Worm (Caenorhabditis elegans) whole organism, L3 larva: Measurements from ENCODE around the gene F56F10.2.

ENCODE experiments used
- R02D3.7 ChIP-seq: fragments of 150-350 bp; optimal IDR thresholded peaks from 2 replicates; lab custom pipeline; 2014; ENCODE audit warnings: missing biosample characterization, missing genetic modification characterization
- ama-1 ChIP-seq: fragments of 150-350 bp; optimal IDR thresholded peaks from 2 replicates; lab custom pipeline; 2018
- ceh-16 ChIP-seq: sonication (generic microtip); optimal IDR thresholded peaks from 2 replicates; lab custom pipeline; 2017; ENCODE audit warnings: missing biosample characterization, missing genetic modification characterization
- ceh-28 ChIP-seq: fragments of 150-350 bp; optimal IDR thresholded peaks from 2 replicates; lab custom pipeline; 2014; ENCODE audit warnings: missing biosample characterization, missing genetic modification reagents, missing genetic modification characterization
- ceh-82 ChIP-seq: fragments of 150-350 bp; optimal IDR thresholded peaks from 2 replicates; lab custom pipeline; 2014; ENCODE audit warnings: missing biosample characterization, missing genetic modification characterization
- egl-27 ChIP-seq: sonication (generic microtip); optimal IDR thresholded peaks from 4 replicates; lab custom pipeline; 2017; ENCODE audit warnings: missing biosample characterization, missing genetic modification reagents, missing genetic modification characterization
- elt-2 ChIP-seq: sonication (generic microtip); optimal IDR thresholded peaks from 2 replicates; lab custom pipeline; 2016; ENCODE audit warnings: missing genetic modification reagents, mild to moderate bottlenecking, missing genetic modification characterization, missing compliant biosample characterization
- elt-3 ChIP-seq, 3 experiments: fragments of 150-350 bp in 1 of 3; sonication (generic microtip) in 2 of 3; optimal IDR thresholded peaks; 2 replicates in 2 of 3; 4 replicates in 1 of 3; lab custom pipeline; 2014 to 2017; ENCODE audit warnings: missing biosample characterization in 3 of 3, missing genetic modification characterization in 3 of 3
- fkh-2 ChIP-seq: fragments of 150-350 bp; optimal IDR thresholded peaks from 2 replicates; lab custom pipeline; 2014; ENCODE audit warnings: missing biosample characterization, missing genetic modification reagents, missing genetic modification characterization
- fos-1 ChIP-seq: fragments of 150-350 bp; optimal IDR thresholded peaks from 2 replicates; lab custom pipeline; 2014; ENCODE audit warnings: missing biosample characterization, missing genetic modification characterization
- hmg-11 ChIP-seq: sonication (generic microtip); optimal IDR thresholded peaks from 2 replicates; lab custom pipeline; 2016; ENCODE audit warnings: missing genetic modification characterization, missing compliant biosample characterization
- jun-1 ChIP-seq: fragments of 150-350 bp; optimal IDR thresholded peaks from 2 replicates; lab custom pipeline; 2014; ENCODE audit warnings: missing biosample characterization, missing genetic modification reagents, missing genetic modification characterization
- lin-39 ChIP-seq: fragments of 150-350 bp; optimal IDR thresholded peaks from 2 replicates; lab custom pipeline; 2018; ENCODE audit warnings: missing biosample characterization, missing genetic modification reagents, missing genetic modification characterization
- lsy-12 ChIP-seq: sonication (generic microtip); optimal IDR thresholded peaks from 2 replicates; lab custom pipeline; 2016; ENCODE audit warnings: mild to moderate bottlenecking, missing genetic modification characterization, missing compliant biosample characterization
- mdl-1 ChIP-seq: fragments of 150-350 bp; optimal IDR thresholded peaks from 2 replicates; lab custom pipeline; 2014; ENCODE audit warnings: missing biosample characterization, missing genetic modification characterization
- mml-1 ChIP-seq: fragments of 150-350 bp; sonication (generic microtip); optimal IDR thresholded peaks from 3 replicates; lab custom pipeline; 2014; ENCODE audit warnings: missing biosample characterization, missing genetic modification characterization
- nfya-1 ChIP-seq: sonication (generic microtip); optimal IDR thresholded peaks from 2 replicates; lab custom pipeline; 2017; ENCODE audit warnings: missing genetic modification characterization, mild to moderate bottlenecking, missing compliant biosample characterization, antibody characterized with exemption, moderate library complexity; ENCODE audit not compliant: insufficient read depth
- nhr-11 ChIP-seq: fragments of 150-350 bp; optimal IDR thresholded peaks from 2 replicates; lab custom pipeline; 2014; ENCODE audit warnings: missing biosample characterization, missing genetic modification characterization
- nhr-23 ChIP-seq: fragments of 150-350 bp; optimal IDR thresholded peaks from 2 replicates; lab custom pipeline; 2014; ENCODE audit warnings: missing biosample characterization, missing genetic modification reagents, missing genetic modification characterization
- nhr-237 ChIP-seq: fragments of 150-350 bp; optimal IDR thresholded peaks from 2 replicates; lab custom pipeline; 2014; ENCODE audit warnings: missing biosample characterization, missing genetic modification characterization
- nhr-25 ChIP-seq: sonication (generic microtip); optimal IDR thresholded peaks from 2 replicates; lab custom pipeline; 2017; ENCODE audit warnings: missing biosample characterization, missing genetic modification characterization
- nhr-28 ChIP-seq: fragments of 150-350 bp; optimal IDR thresholded peaks from 2 replicates; lab custom pipeline; 2014; ENCODE audit warnings: missing biosample characterization, missing genetic modification characterization
- nhr-43 ChIP-seq: sonication (generic microtip); optimal IDR thresholded peaks from 2 replicates; lab custom pipeline; 2016; ENCODE audit warnings: mild to moderate bottlenecking, missing genetic modification characterization, missing compliant biosample characterization; ENCODE audit not compliant: poor library complexity, severe bottlenecking
- nhr-67 ChIP-seq: fragments of 150-350 bp; optimal IDR thresholded peaks from 2 replicates; lab custom pipeline; 2014; ENCODE audit warnings: missing biosample characterization, missing genetic modification characterization
- nhr-76 ChIP-seq: fragments of 150-350 bp; sonication (generic microtip); optimal IDR thresholded peaks from 5 replicates; lab custom pipeline; 2014; ENCODE audit warnings: missing biosample characterization, missing genetic modification characterization
- nhr-77 ChIP-seq: fragments of 150-350 bp; optimal IDR thresholded peaks from 2 replicates; lab custom pipeline; 2014; ENCODE audit warnings: missing biosample characterization, missing genetic modification characterization
- pha-4 ChIP-seq: fragments of 150-350 bp; optimal IDR thresholded peaks from 2 replicates; lab custom pipeline; 2014; ENCODE audit warnings: missing biosample characterization, missing genetic modification reagents, missing genetic modification characterization
- pqm-1 ChIP-seq: fragments of 150-350 bp; optimal IDR thresholded peaks from 2 replicates; lab custom pipeline; 2017; ENCODE audit warnings: missing biosample characterization, missing genetic modification characterization, inconsistent platforms
- snpc-4 ChIP-seq: fragments of 150-350 bp; optimal IDR thresholded peaks from 2 replicates; lab custom pipeline; 2014; ENCODE audit warnings: missing biosample characterization, missing genetic modification characterization
- tbx-2 ChIP-seq: sonication (generic microtip); optimal IDR thresholded peaks from 2 replicates; lab custom pipeline; 2016; ENCODE audit warnings: mild to moderate bottlenecking, missing genetic modification characterization, missing compliant biosample characterization
- unc-39 ChIP-seq: sonication (generic microtip); optimal IDR thresholded peaks from 4 replicates; lab custom pipeline; 2017; ENCODE audit warnings: missing biosample characterization, missing genetic modification characterization
- ztf-4 ChIP-seq: fragments of 150-350 bp; optimal IDR thresholded peaks from 2 replicates; lab custom pipeline; 2014; ENCODE audit warnings: missing biosample characterization, missing genetic modification characterization

Gene F56F10.2

ce11 chrX:857658-858057 lies 1.8 kb upstream of the F56F10.2 start:
- TF ChIP-seq pha-4 (tag; lab: Kevin White, UChicago) (peak; percentile 7), fkh-2 (tag; lab: Kevin White, UChicago) (no peak)

ce11 chrX:861378-861777 lies 2.0 kb downstream of the F56F10.2 start:
- TF ChIP-seq pqm-1 (tag; lab: Kevin White, UChicago) (no peak), mml-1 (tag; lab: Kevin White, UChicago) (no peak), nhr-25 (tag; lab: Kevin White, UChicago) (no peak), ceh-82 (tag; lab: Kevin White, UChicago) (no peak), egl-27 (tag; lab: Kevin White, UChicago) (no peak), mdl-1 (no peak), fos-1 (tag; lab: Kevin White, UChicago) (no peak), nhr-28 (no peak), snpc-4 (tag; lab: Kevin White, UChicago) (no peak), nhr-77 (tag; lab: Kevin White, UChicago) (no peak)

- TF ChIP-seq fkh-2 (tag; lab: Kevin White, UChicago) (no peak), ama-1 (lab: Kevin White, UChicago) (no peak), nhr-67 (no peak), elt-2 (tag; lab: Kevin White, UChicago) (no peak), egl-27 (tag; lab: Kevin White, UChicago) (no peak)
These were observed 4.1 kb downstream of the F56F10.2 start, which contains the start of gene cdo-1 for ce11 chrX:863478-863877. TSS of gene cdo-1 (minus strand) at chrX:863578.

ce11 chrX:864293-864731 lies 4.9 kb downstream of the F56F10.2 start:
- TF ChIP-seq ceh-16 (tag; lab: Kevin White, UChicago), result no peak
- TF ChIP-seq ama-1 (lab: Kevin White, UChicago), result peak; percentile 24
- peak; percentile 29 for TF ChIP-seq nfya-1 (tag; lab: Kevin White, UChicago)
- peak; percentile 90 for TF ChIP-seq nhr-25 (tag; lab: Kevin White, UChicago)
- TF ChIP-seq ztf-4, result peak; percentile 59
- TF ChIP-seq mdl-1, result peak; percentile 69
- TF ChIP-seq ceh-28, result peak; percentile 10
- TF ChIP-seq tbx-2, result peak; percentile 45
- TF ChIP-seq jun-1 (tag; lab: Kevin White, UChicago), result peak; percentile 71
- no peak for TF ChIP-seq nhr-77 (tag; lab: Kevin White, UChicago)
- TF ChIP-seq snpc-4 (tag; lab: Kevin White, UChicago), result no peak
- peak; percentile 48 to 94 (median 70) for TF ChIP-seq elt-3 (tag; optimal IDR thresholded peaks at IDR 0.05; lab: Kevin White, UChicago)
- peak; percentile 91 for TF ChIP-seq nhr-43 (tag; lab: Kevin White, UChicago)
- TF ChIP-seq lsy-12 (tag; lab: Kevin White, UChicago), result peak; percentile 39
- TF ChIP-seq nhr-76 (tag; lab: Kevin White, UChicago), result no peak
- no peak for TF ChIP-seq nhr-11 (tag; lab: Kevin White, UChicago)
- TF ChIP-seq nhr-23, result peak; percentile 92

ce11 chrX:865214-865613 lies 5.8 kb downstream of the F56F10.2 start:
- no peak for TF ChIP-seq tbx-2

ce11 chrX:871020-871419 lies 11.6 kb downstream of the F56F10.2 start, which contains the start of gene lgl-1:
TSS of gene lgl-1 (minus strand) at chrX:871089.
- peak; percentile 67 for TF ChIP-seq lin-39
- TF ChIP-seq jun-1 (tag; lab: Kevin White, UChicago), result peak; percentile 54
- no peak for TF ChIP-seq ama-1 (lab: Kevin White, UChicago)
- TF ChIP-seq nhr-237 (tag; lab: Kevin White, UChicago), result no peak
- no peak for TF ChIP-seq unc-39 (tag; lab: Kevin White, UChicago)
- TF ChIP-seq nhr-43 (tag; lab: Kevin White, UChicago), result no peak
- TF ChIP-seq nfya-1 (tag; lab: Kevin White, UChicago), result peak; percentile 3
- TF ChIP-seq nhr-23, result peak; percentile 30
- TF ChIP-seq R02D3.7 (tag; lab: Kevin White, UChicago), result no peak
- peak; percentile 31 for TF ChIP-seq elt-2 (tag; lab: Kevin White, UChicago)
- TF ChIP-seq ceh-28, result no peak
- TF ChIP-seq fos-1 (tag; lab: Kevin White, UChicago), result no peak
- TF ChIP-seq lsy-12 (tag; lab: Kevin White, UChicago), result no peak
- TF ChIP-seq hmg-11 (tag; lab: Kevin White, UChicago), result peak; percentile 59
- TF ChIP-seq nhr-77 (tag; lab: Kevin White, UChicago), result no peak
- TF ChIP-seq pqm-1 (tag; lab: Kevin White, UChicago), result peak; percentile 18
- no peak for TF ChIP-seq nhr-67
- no peak for TF ChIP-seq nhr-11 (tag; lab: Kevin White, UChicago)
- peak; percentile 53 for TF ChIP-seq nhr-25 (tag; lab: Kevin White, UChicago)
